Fruit fly (Drosophila melanogaster) whole organism, embryonic: ENCODE data around the gene CG44355.

ENCODE experiments used
- Abd-B ChIP-seq: fragments of 200-800 bp; sonication (Bioruptor generic); optimal IDR thresholded peaks from 2 replicates; lab custom pipeline; 2018; ENCODE audit warnings: missing biosample characterization, mild to moderate bottlenecking, missing genetic modification characterization, moderate library complexity
- Asciz ChIP-seq: fragments of 200-800 bp; sonication (Bioruptor generic); optimal IDR thresholded peaks from 2 replicates; lab custom pipeline; 2017; ENCODE audit warnings: missing biosample characterization, mild to moderate bottlenecking, missing genetic modification characterization, missing genetic modification reagents
- BtbVII ChIP-seq: fragments of 200-800 bp; sonication (Bioruptor generic); optimal IDR thresholded peaks from 3 replicates; lab custom pipeline; 2017; ENCODE audit warnings: missing biosample characterization, mild to moderate bottlenecking, missing genetic modification characterization
- CG12155 ChIP-seq: fragments of 200-800 bp; sonication (Bioruptor generic); optimal IDR thresholded peaks from 3 replicates; lab custom pipeline; 2016; ENCODE audit warnings: missing biosample characterization, missing genetic modification characterization
- CG12236 ChIP-seq: fragments of 200-800 bp; sonication (Bioruptor generic); optimal IDR thresholded peaks from 2 replicates; lab custom pipeline; 2016; ENCODE audit warnings: missing biosample characterization, missing genetic modification characterization
- CG13424 ChIP-seq: fragments of 200-800 bp; sonication (Bioruptor generic); optimal IDR thresholded peaks from 2 replicates; lab custom pipeline; 2019; ENCODE audit warnings: missing biosample characterization, mild to moderate bottlenecking, missing genetic modification characterization, moderate library complexity
- CG14014 ChIP-seq: fragments of 200-800 bp; sonication (Bioruptor generic); IDR thresholded peaks from 2 replicates; pipeline ENCODE4 v1.3.6; 2022; ENCODE audit warnings: missing biosample characterization, missing genetic modification characterization
- CG14965 ChIP-seq: fragments of 200-800 bp; sonication (Bioruptor generic); optimal IDR thresholded peaks from 2 replicates; lab custom pipeline; 2016; ENCODE audit warnings: missing biosample characterization, missing genetic modification characterization, borderline replicate concordance
- CG15073 ChIP-seq: fragments of 200-800 bp; sonication (Bioruptor generic); optimal IDR thresholded peaks from 2 replicates; lab custom pipeline; 2016; ENCODE audit warnings: missing biosample characterization, missing genetic modification characterization
- CG17359 ChIP-seq: fragments of 200-800 bp; sonication (Bioruptor generic); optimal IDR thresholded peaks from 3 replicates; lab custom pipeline; 2018; ENCODE audit warnings: missing biosample characterization, mild to moderate bottlenecking, missing genetic modification characterization, moderate library complexity
- CG17361 ChIP-seq: fragments of 200-800 bp; sonication (Bioruptor generic); IDR thresholded peaks from 3 replicates; pipeline ENCODE4 v1.3.6; 2022; ENCODE audit warnings: missing biosample characterization, missing genetic modification characterization
- CG17568 ChIP-seq: fragments of 200-800 bp; sonication (Bioruptor generic); optimal IDR thresholded peaks from 2 replicates; lab custom pipeline; 2018; ENCODE audit warnings: missing biosample characterization, mild to moderate bottlenecking, missing genetic modification characterization, moderate library complexity
- CG18599 ChIP-seq: fragments of 200-800 bp; sonication (Bioruptor generic); optimal IDR thresholded peaks from 3 replicates; lab custom pipeline; 2017; ENCODE audit warnings: missing biosample characterization, missing genetic modification characterization, mild to moderate bottlenecking, moderate library complexity, missing genetic modification reagents
- CG2678 ChIP-seq: fragments of 200-800 bp; sonication (Bioruptor generic); optimal IDR thresholded peaks from 3 replicates; lab custom pipeline; 2019; ENCODE audit warnings: missing biosample characterization, mild to moderate bottlenecking, missing genetic modification characterization, moderate library complexity
- CG2712 ChIP-seq: fragments of 200-800 bp; optimal IDR thresholded peaks from 3 replicates; lab custom pipeline; 2019; ENCODE audit warnings: missing biosample characterization, mild to moderate bottlenecking, missing genetic modification characterization, moderate library complexity
- CG2889 ChIP-seq: fragments of 200-800 bp; sonication (Bioruptor generic); IDR thresholded peaks from 3 replicates; pipeline ENCODE4 v1.3.6; 2022; ENCODE audit warnings: missing biosample characterization, missing genetic modification characterization
- CG31441 ChIP-seq: fragments of 200-800 bp; sonication (Bioruptor generic); IDR thresholded peaks from 2 replicates; pipeline ENCODE4 v1.3.6; 2022; ENCODE audit warnings: missing biosample characterization, missing genetic modification characterization
- CG32532 ChIP-seq: fragments of 200-800 bp; sonication (Bioruptor generic); IDR thresholded peaks from 2 replicates; pipeline ENCODE4 v1.3.6; 2022; ENCODE audit warnings: missing biosample characterization, missing genetic modification characterization
- CG5245 ChIP-seq: fragments of 200-800 bp; sonication (Bioruptor generic); optimal IDR thresholded peaks from 3 replicates; lab custom pipeline; 2016; ENCODE audit warnings: missing biosample characterization, missing genetic modification characterization
- CG7556 ChIP-seq: fragments of 200-800 bp; sonication (Bioruptor generic); optimal IDR thresholded peaks from 2 replicates; lab custom pipeline; 2017; ENCODE audit warnings: missing biosample characterization, mild to moderate bottlenecking, missing genetic modification characterization
- CG7839 ChIP-seq: fragments of 200-800 bp; sonication (Bioruptor generic); optimal IDR thresholded peaks from 3 replicates; lab custom pipeline; 2018; ENCODE audit warnings: missing biosample characterization, mild to moderate bottlenecking, missing genetic modification characterization, moderate library complexity
- CG8388 ChIP-seq: fragments of 200-800 bp; sonication (Bioruptor generic); optimal IDR thresholded peaks from 2 replicates; lab custom pipeline; 2019; ENCODE audit warnings: missing biosample characterization, mild to moderate bottlenecking, missing genetic modification characterization, moderate library complexity
- CG9727 ChIP-seq: fragments of 200-800 bp; sonication (Bioruptor generic); optimal IDR thresholded peaks from 3 replicates; lab custom pipeline; 2017; ENCODE audit warnings: missing biosample characterization, mild to moderate bottlenecking, missing genetic modification characterization
- D19A ChIP-seq: fragments of 200-800 bp; optimal IDR thresholded peaks from 3 replicates; lab custom pipeline; 2019; ENCODE audit warnings: missing biosample characterization, mild to moderate bottlenecking, missing genetic modification characterization, moderate library complexity
- E2f2 ChIP-seq: fragments of 200-800 bp; sonication (Bioruptor generic); IDR thresholded peaks from 2 replicates; pipeline ENCODE4 v1.3.6; 2022; ENCODE audit warnings: missing biosample characterization, missing genetic modification characterization
- Hr51 ChIP-seq, 2 experiments: fragments of 200-800 bp; sonication (Bioruptor generic); optimal IDR thresholded peaks; 2 replicates in 1 of 2; 3 replicates in 1 of 2; lab custom pipeline; 2016 to 2018; ENCODE audit warnings: missing biosample characterization in 2 of 2, missing genetic modification characterization in 2 of 2, mild to moderate bottlenecking in 1 of 2, moderate library complexity in 1 of 2
- NfI ChIP-seq: fragments of 200-800 bp; sonication (Bioruptor generic); optimal IDR thresholded peaks from 3 replicates; lab custom pipeline; 2018; ENCODE audit warnings: missing biosample characterization, mild to moderate bottlenecking, missing genetic modification characterization, moderate library complexity
- Rx ChIP-seq: fragments of 200-800 bp; sonication (Bioruptor generic); IDR thresholded peaks from 2 replicates; pipeline ENCODE4 v1.3.6; 2022; ENCODE audit warnings: missing biosample characterization, missing genetic modification characterization
- Scr ChIP-seq: fragments of 200-800 bp; sonication (Bioruptor generic); IDR thresholded peaks from 2 replicates; pipeline ENCODE4 v1.3.6; 2022; ENCODE audit warnings: missing biosample characterization, missing genetic modification characterization; ENCODE audit not compliant: partially characterized antibody
- Sox102F ChIP-seq: fragments of 200-800 bp; sonication (Bioruptor generic); optimal IDR thresholded peaks from 2 replicates; lab custom pipeline; 2018; ENCODE audit warnings: missing biosample characterization, mild to moderate bottlenecking, missing genetic modification characterization, moderate library complexity
- Vsx1 ChIP-seq: fragments of 200-800 bp; sonication (Bioruptor generic); optimal IDR thresholded peaks from 2 replicates; lab custom pipeline; 2017; ENCODE audit warnings: missing biosample characterization, mild to moderate bottlenecking, missing genetic modification characterization, missing genetic modification reagents
- az2 ChIP-seq: fragments of 200-800 bp; sonication (Bioruptor generic); optimal IDR thresholded peaks from 3 replicates; lab custom pipeline; 2016; ENCODE audit warnings: missing biosample characterization, missing genetic modification characterization
- cwo ChIP-seq: fragments of 200-800 bp; sonication (Bioruptor generic); optimal IDR thresholded peaks from 3 replicates; lab custom pipeline; 2017; ENCODE audit warnings: missing biosample characterization, missing genetic modification characterization, mild to moderate bottlenecking, moderate library complexity, missing genetic modification reagents
- dpn ChIP-seq, 2 experiments: fragments of 200-800 bp; sonication (Bioruptor generic); optimal IDR thresholded peaks; 3 replicates each; lab custom pipeline; 2016; ENCODE audit warnings: missing biosample characterization in 2 of 2, missing genetic modification characterization in 2 of 2
- fd96Cb ChIP-seq: fragments of 200-800 bp; sonication (Bioruptor generic); optimal IDR thresholded peaks from 2 replicates; lab custom pipeline; 2018; ENCODE audit warnings: missing biosample characterization, mild to moderate bottlenecking, missing genetic modification characterization, moderate library complexity
- gce ChIP-seq: fragments of 200-800 bp; sonication (Bioruptor generic); IDR thresholded peaks from 3 replicates; pipeline ENCODE4 v1.3.6; 2022; ENCODE audit warnings: missing biosample characterization, missing genetic modification characterization
- gem ChIP-seq: fragments of 200-800 bp; sonication (Bioruptor generic); optimal IDR thresholded peaks from 2 replicates; lab custom pipeline; 2019; ENCODE audit warnings: missing biosample characterization, mild to moderate bottlenecking, missing genetic modification characterization, moderate library complexity
- grau ChIP-seq: fragments of 200-800 bp; optimal IDR thresholded peaks from 3 replicates; lab custom pipeline; 2019; ENCODE audit warnings: missing biosample characterization, mild to moderate bottlenecking, missing genetic modification characterization, moderate library complexity
- gt ChIP-seq: fragments of 200-800 bp; sonication (Bioruptor generic); IDR thresholded peaks from 2 replicates; pipeline ENCODE4 v1.3.6; 2022; ENCODE audit warnings: missing biosample characterization, missing genetic modification characterization
- h ChIP-seq: fragments of >200 bp; optimal IDR thresholded peaks from 2 replicates; lab custom pipeline; 2017
- nmo ChIP-seq: fragments of 200-800 bp; sonication (Bioruptor generic); optimal IDR thresholded peaks from 2 replicates; lab custom pipeline; 2018; ENCODE audit warnings: missing biosample characterization, mild to moderate bottlenecking, missing genetic modification characterization, moderate library complexity
- pzg ChIP-seq: fragments of 200-800 bp; sonication (Bioruptor generic); optimal IDR thresholded peaks from 3 replicates; lab custom pipeline; 2018; ENCODE audit warnings: missing biosample characterization, mild to moderate bottlenecking, missing genetic modification characterization, moderate library complexity
- sqz ChIP-seq: fragments of 200-800 bp; sonication (Bioruptor generic); optimal IDR thresholded peaks from 3 replicates; lab custom pipeline; 2018; ENCODE audit warnings: missing biosample characterization, mild to moderate bottlenecking, missing genetic modification characterization
- stwl ChIP-seq: fragments of 200-800 bp; sonication (Bioruptor generic); optimal IDR thresholded peaks from 3 replicates; lab custom pipeline; 2018; ENCODE audit warnings: missing biosample characterization, mild to moderate bottlenecking, missing genetic modification characterization, moderate library complexity
- sug ChIP-seq: fragments of 200-800 bp; optimal IDR thresholded peaks from 2 replicates; lab custom pipeline; 2019; ENCODE audit warnings: missing biosample characterization, mild to moderate bottlenecking, missing genetic modification characterization, moderate library complexity
- yki ChIP-seq: fragments of >200 bp; optimal IDR thresholded peaks from 3 replicates; lab custom pipeline; 2018
- zen2 ChIP-seq: fragments of 200-800 bp; sonication (Bioruptor generic); IDR thresholded peaks from 3 replicates; pipeline ENCODE4 v1.3.6; 2022; ENCODE audit warnings: missing biosample characterization, missing genetic modification characterization; ENCODE audit not compliant: partially characterized antibody
- zfh2 ChIP-seq: fragments of 200-800 bp; sonication (Bioruptor generic); optimal IDR thresholded peaks from 2 replicates; lab custom pipeline; 2016; ENCODE audit warnings: missing biosample characterization, missing genetic modification characterization

CG44355 gene

dm6 chr3L:12271195-12271618, 39.4 kb upstream of the CG44355 start, which contains the start of gene Pbgs (continued):
- TF ChIP-seq Abd-B (GFP tag; lab: Kevin White, UChicago) (no peak), pzg (GFP tag; lab: Kevin White, UChicago) (peak; percentile 43)

- TF ChIP-seq CG32532 (peak; percentile 44; the same call in 1 of the 2 replicates), grau (tag; lab: Kevin White, UChicago) (peak; percentile 49), CG2889 (GFP tag; lab: Robert Waterston, UW) (no peak), gce (GFP tag; lab: Robert Waterston, UW) (no peak), CG5245 (no peak), CG17568 (GFP tag; lab: Kevin White, UChicago) (no peak), Hr51 (GFP tag; optimal IDR thresholded peaks at IDR 0.05; lab: Kevin White, UChicago) (peak in 1 of 2 experiments; percentile 51), CG14014 (GFP tag; lab: Robert Waterston, UW) (no peak), stwl (tag; lab: Kevin White, UChicago) (no peak), CG17361 (GFP tag; lab: Robert Waterston, UW) (peak; percentile 54; the same call in 2 of the 3 replicates), gem (tag; lab: Kevin White, UChicago) (peak; percentile 70), CG15073 (no peak), D19A (peak; percentile 36), h (lab: Kevin White, UChicago) (no peak), Vsx1 (GFP tag; lab: Kevin White, UChicago) (peak; percentile 22), az2 (GFP tag; lab: Kevin White, UChicago) (peak; percentile 40), gt (GFP tag; lab: Robert Waterston, UW) (no peak), CG14965 (GFP tag; lab: Kevin White, UChicago) (no peak), CG18599 (GFP tag; lab: Kevin White, UChicago) (peak; percentile 47), Sox102F (GFP tag; lab: Kevin White, UChicago) (peak; percentile 42), zen2 (GFP tag; lab: Robert Waterston, UW) (no peak), Scr (no peak), sqz (GFP tag; lab: Kevin White, UChicago) (peak; percentile 8), CG7839 (tag; lab: Kevin White, UChicago) (peak; percentile 47), dpn (GFP tag; optimal IDR thresholded peaks at IDR 0.05; lab: Kevin White, UChicago) (peak in 1 of 2 experiments; percentile 11), yki (lab: Kevin White, UChicago) (no peak), cwo (GFP tag; lab: Kevin White, UChicago) (peak; percentile 16), CG12155 (no peak), CG8388 (GFP tag; lab: Kevin White, UChicago) (peak; percentile 31), CG9727 (peak; percentile 6), CG2712 (tag; lab: Kevin White, UChicago) (peak; percentile 58), CG12236 (no peak), CG31441 (GFP tag; lab: Robert Waterston, UW) (peak; percentile 47), E2f2 (GFP tag; lab: Robert Waterston, UW) (no peak; the same call in 1 of the 2 replicates), Rx (GFP tag; lab: Robert Waterston, UW) (no peak), nmo (GFP tag; lab: Kevin White, UChicago) (peak; percentile 33), sug (tag; lab: Kevin White, UChicago) (peak; percentile 29), CG13424 (peak; percentile 9), Asciz (GFP tag; lab: Kevin White, UChicago) (peak; percentile 25), NfI (GFP tag; lab: Kevin White, UChicago) (no peak), CG2678 (peak; percentile 70), CG17359 (tag; lab: Kevin White, UChicago) (peak; percentile 9), BtbVII (GFP tag; lab: Kevin White, UChicago) (no peak), CG7556 (peak; percentile 52), zfh2 (GFP tag; lab: Kevin White, UChicago) (no peak), fd96Cb (tag; lab: Kevin White, UChicago) (peak; percentile 27)
These were observed 35.0 kb upstream of the CG44355 start for dm6 chr3L:12275572-12276042.
